Fruit fly (Drosophila melanogaster) whole organism: Measurements from ENCODE around the gene CG42329.

Source experiments
- CG8478 ChIP-seq: fragments of >200 bp; optimal IDR thresholded peaks from 2 replicates; lab custom pipeline; 2018; ENCODE audit warnings: inconsistent platforms
- EcR ChIP-seq, 2 experiments: fragments of >200 bp; optimal IDR thresholded peaks; 2 replicates each; lab custom pipeline; 2017; ENCODE audit warnings: missing biosample characterization in 2 of 2, missing genetic modification characterization in 2 of 2, missing genetic modification reagents in 2 of 2
- pan ChIP-seq: fragments of >200 bp; optimal IDR thresholded peaks from 2 replicates; lab custom pipeline; 2017
- psq ChIP-seq: fragments of >200 bp; optimal IDR thresholded peaks from 2 replicates; lab custom pipeline; 2017
- usp ChIP-seq: fragments of >200 bp; optimal IDR thresholded peaks from 2 replicates; lab custom pipeline; 2017; ENCODE audit warnings: missing biosample characterization, missing genetic modification characterization, mixed read lengths

dm6 chr2L:1207432-1207831 lies 11.7 kb upstream of the CG42329 start:
- TF ChIP-seq CG8478 (lab: Kevin White, UChicago) (no peak), psq (lab: Kevin White, UChicago) (no peak), EcR (GFP tag; optimal IDR thresholded peaks at IDR 0.05; lab: Kevin White, UChicago) (no peak), pan (no peak), usp (GFP tag; lab: Kevin White, UChicago) (no peak)
